Fruit fly (Drosophila melanogaster) whole organism, pupa: ENCODE results near the gene mtgo.

Experiments
- CG10348 ChIP-seq: fragments of 200-800 bp; sonication (Bioruptor generic); IDR thresholded peaks from 2 replicates; pipeline ENCODE4 v1.3.6; 2022; ENCODE audit warnings: missing biosample characterization, missing genetic modification characterization
- CG12605 ChIP-seq: fragments of 200-800 bp; sonication (Bioruptor generic); IDR thresholded peaks from 2 replicates; pipeline ENCODE4 v1.3.6; 2022; ENCODE audit warnings: missing biosample characterization, missing genetic modification characterization
- CG13204 ChIP-seq: fragments of 200-800 bp; sonication (Bioruptor generic); optimal IDR thresholded peaks from 2 replicates; lab custom pipeline; 2018; ENCODE audit warnings: missing biosample characterization, mild to moderate bottlenecking, missing genetic modification characterization, moderate library complexity
- CG14655 ChIP-seq: fragments of 200-800 bp; sonication (Bioruptor generic); optimal IDR thresholded peaks from 3 replicates; lab custom pipeline; 2017; ENCODE audit warnings: mild to moderate bottlenecking, missing biosample characterization, missing genetic modification reagents, missing genetic modification characterization
- CG15710 ChIP-seq: fragments of 200-800 bp; sonication (Bioruptor generic); optimal IDR thresholded peaks from 2 replicates; lab custom pipeline; 2018; ENCODE audit warnings: missing biosample characterization, mild to moderate bottlenecking, missing genetic modification characterization, moderate library complexity
- CG17806 ChIP-seq: fragments of 200-800 bp; sonication (Bioruptor generic); optimal IDR thresholded peaks from 2 replicates; lab custom pipeline; 2018; ENCODE audit warnings: missing biosample characterization, mild to moderate bottlenecking, missing genetic modification characterization, moderate library complexity
- CG32121 ChIP-seq: fragments of 200-800 bp; sonication (Bioruptor generic); IDR thresholded peaks from 2 replicates; pipeline ENCODE4 v1.3.6; 2022; ENCODE audit warnings: missing biosample characterization, missing genetic modification characterization
- CG34367 ChIP-seq: fragments of 200-800 bp; sonication (Bioruptor generic); optimal IDR thresholded peaks from 2 replicates; lab custom pipeline; 2018; ENCODE audit warnings: missing biosample characterization, mild to moderate bottlenecking, missing genetic modification characterization
- CG4496 ChIP-seq: fragments of 200-800 bp; sonication (Bioruptor generic); IDR thresholded peaks from 3 replicates; pipeline ENCODE4 v1.3.6; 2022; ENCODE audit warnings: missing biosample characterization, missing genetic modification characterization
- CG8159 ChIP-seq: fragments of 200-800 bp; sonication (Bioruptor generic); optimal IDR thresholded peaks from 3 replicates; lab custom pipeline; 2018; ENCODE audit warnings: missing biosample characterization, mild to moderate bottlenecking, missing genetic modification characterization, moderate library complexity
- CG8301 ChIP-seq: fragments of 200-800 bp; sonication (Bioruptor generic); optimal IDR thresholded peaks from 2 replicates; lab custom pipeline; 2018; ENCODE audit warnings: missing biosample characterization, mild to moderate bottlenecking, missing genetic modification characterization
- CG9948 ChIP-seq: fragments of 200-800 bp; sonication (Bioruptor generic); optimal IDR thresholded peaks from 2 replicates; lab custom pipeline; 2018; ENCODE audit warnings: missing biosample characterization, mild to moderate bottlenecking, missing genetic modification characterization, moderate library complexity
- D1 ChIP-seq: fragments of 200-800 bp; sonication (Bioruptor generic); optimal IDR thresholded peaks from 2 replicates; lab custom pipeline; 2018; ENCODE audit warnings: missing biosample characterization, mild to moderate bottlenecking, missing genetic modification characterization, moderate library complexity
- EcR ChIP-seq: fragments of 200-800 bp; sonication (Bioruptor generic); optimal IDR thresholded peaks from 3 replicates; lab custom pipeline; 2019; ENCODE audit warnings: missing biosample characterization, missing genetic modification characterization, mild to moderate bottlenecking, moderate library complexity, missing genetic modification reagents
- Ets98B ChIP-seq: fragments of 200-800 bp; sonication (Bioruptor generic); IDR thresholded peaks from 2 replicates; pipeline ENCODE4 v1.3.6; 2022; ENCODE audit warnings: missing biosample characterization, missing genetic modification characterization
- Pif1A ChIP-seq: fragments of 200-800 bp; sonication (Bioruptor generic); optimal IDR thresholded peaks from 3 replicates; lab custom pipeline; 2016; ENCODE audit warnings: missing biosample characterization, missing genetic modification characterization
- Pif1B ChIP-seq: fragments of 200-800 bp; sonication (Bioruptor generic); optimal IDR thresholded peaks from 3 replicates; lab custom pipeline; 2016; ENCODE audit warnings: missing biosample characterization, missing genetic modification characterization
- Snoo ChIP-seq: fragments of 200-800 bp; sonication (Bioruptor generic); optimal IDR thresholded peaks from 3 replicates; lab custom pipeline; 2017; ENCODE audit warnings: missing biosample characterization, mild to moderate bottlenecking, missing genetic modification characterization, inconsistent platforms
- fd96Ca ChIP-seq: fragments of 200-800 bp; sonication (Bioruptor generic); IDR thresholded peaks from 3 replicates; pipeline ENCODE4 v1.3.6; 2022; ENCODE audit warnings: missing biosample characterization, missing genetic modification characterization
- gl ChIP-seq: fragments of 200-800 bp; sonication (Bioruptor generic); optimal IDR thresholded peaks from 2 replicates; lab custom pipeline; 2018; ENCODE audit warnings: missing biosample characterization, mild to moderate bottlenecking, missing genetic modification characterization
- rn ChIP-seq: fragments of 200-800 bp; sonication (Bioruptor generic); IDR thresholded peaks from 2 replicates; pipeline ENCODE4 v1.3.6; 2022; ENCODE audit warnings: missing biosample characterization, missing genetic modification characterization

Gene mtgo

DNA sequence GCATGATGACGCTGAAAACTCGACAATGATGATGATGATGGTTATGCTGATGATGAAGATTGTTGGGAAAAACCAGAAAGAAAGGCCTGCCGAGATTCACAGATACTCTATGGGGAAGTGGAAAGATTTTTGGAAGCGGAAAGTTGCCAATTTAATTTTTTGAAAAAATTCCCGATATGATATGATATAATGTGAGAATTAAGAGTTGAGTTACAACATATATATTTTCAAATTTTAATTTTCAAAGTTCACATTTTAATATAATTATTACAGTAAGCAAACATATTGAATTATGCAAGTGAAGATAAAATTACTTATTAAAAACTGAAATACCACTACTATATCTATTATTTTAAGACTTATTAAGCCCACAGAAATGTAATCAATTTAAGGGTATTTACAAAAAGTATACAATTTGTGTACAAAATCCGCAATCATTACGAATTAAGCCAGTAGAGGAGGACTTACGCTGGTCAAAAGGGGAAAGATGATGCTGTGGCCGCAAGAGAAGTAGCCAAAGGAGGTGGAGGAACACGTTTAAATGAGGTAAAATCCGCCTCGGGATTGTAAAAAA is 49.2 kb downstream of the mtgo start:
- TF ChIP-seq Pif1A (GFP tag; lab: Kevin White, UChicago) (peak; percentile 4), CG12605 (GFP tag; lab: Robert Waterston, UW) (no peak), fd96Ca (GFP tag; lab: Robert Waterston, UW) (no peak), CG10348 (GFP tag; lab: Robert Waterston, UW) (no peak), CG8159 (tag; lab: Kevin White, UChicago) (peak; percentile 75), CG4496 (GFP tag; lab: Robert Waterston, UW) (no peak), Snoo (tag; lab: Kevin White, UChicago) (peak; percentile 46), CG34367 (peak; percentile 48), CG15710 (peak; percentile 62), CG8301 (tag; lab: Kevin White, UChicago) (peak; percentile 65), CG32121 (no peak), EcR (no peak), CG13204 (GFP tag; lab: Kevin White, UChicago) (no peak), Ets98B (GFP tag; lab: Robert Waterston, UW) (no peak; the same call in 1 of the 2 replicates), D1 (tag; lab: Kevin White, UChicago) (peak; percentile 50), Pif1B (GFP tag; lab: Kevin White, UChicago) (no peak), rn (GFP tag; lab: Robert Waterston, UW) (peak; percentile 22; the same call in 1 of the 2 replicates), CG17806 (tag; lab: Kevin White, UChicago) (peak; percentile 54), CG9948 (tag; lab: Kevin White, UChicago) (peak; percentile 67), gl (no peak), CG14655 (GFP tag; lab: Kevin White, UChicago) (peak; percentile 75)

DNA sequence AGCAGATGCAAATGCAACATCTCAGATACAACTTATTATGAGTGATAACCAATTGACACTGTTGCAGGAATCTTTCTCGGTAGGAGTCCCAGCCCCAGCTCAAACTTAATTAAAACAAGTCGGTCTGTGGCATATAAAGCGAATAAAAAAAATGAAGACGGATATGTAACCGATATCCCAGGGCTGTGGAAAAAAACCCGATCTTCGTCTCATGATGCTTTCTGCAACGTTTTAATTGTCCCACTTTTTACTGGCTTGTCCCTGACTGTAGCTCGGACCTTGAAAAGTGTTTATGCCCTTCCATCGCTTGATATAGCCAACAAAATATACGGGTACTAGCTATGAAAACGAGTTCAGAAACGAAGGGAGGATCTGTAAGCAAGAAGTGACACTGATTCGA is 49.8 kb downstream of the mtgo start:
- peak; percentile 93 for TF ChIP-seq EcR
- no peak for TF ChIP-seq CG10348 (GFP tag; lab: Robert Waterston, UW)

DNA sequence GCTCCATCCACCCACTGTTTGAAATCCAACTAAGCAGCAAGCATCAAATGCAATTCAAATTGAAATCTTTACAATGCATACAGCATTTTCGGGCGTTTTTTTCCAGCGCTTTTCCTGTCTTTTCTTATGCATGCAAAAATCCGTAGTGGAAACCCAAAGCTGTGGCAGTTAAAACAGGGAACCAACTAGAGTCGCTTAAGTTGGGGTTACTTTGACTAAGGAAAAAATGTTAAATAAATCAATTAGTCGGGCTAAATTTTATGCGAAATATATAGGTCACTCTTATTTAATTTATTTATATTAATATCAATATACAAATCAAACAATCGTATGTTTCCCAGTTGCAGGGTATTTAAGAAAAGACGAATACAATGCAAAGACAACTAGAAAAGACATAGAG is 51.1 kb downstream of the mtgo start:
- TF ChIP-seq fd96Ca (GFP tag; lab: Robert Waterston, UW) (peak; percentile 8; the same call in 1 of the 3 replicates), gl (no peak), CG14655 (GFP tag; lab: Kevin White, UChicago) (peak; percentile 56), Ets98B (GFP tag; lab: Robert Waterston, UW) (peak; percentile 25)

DNA sequence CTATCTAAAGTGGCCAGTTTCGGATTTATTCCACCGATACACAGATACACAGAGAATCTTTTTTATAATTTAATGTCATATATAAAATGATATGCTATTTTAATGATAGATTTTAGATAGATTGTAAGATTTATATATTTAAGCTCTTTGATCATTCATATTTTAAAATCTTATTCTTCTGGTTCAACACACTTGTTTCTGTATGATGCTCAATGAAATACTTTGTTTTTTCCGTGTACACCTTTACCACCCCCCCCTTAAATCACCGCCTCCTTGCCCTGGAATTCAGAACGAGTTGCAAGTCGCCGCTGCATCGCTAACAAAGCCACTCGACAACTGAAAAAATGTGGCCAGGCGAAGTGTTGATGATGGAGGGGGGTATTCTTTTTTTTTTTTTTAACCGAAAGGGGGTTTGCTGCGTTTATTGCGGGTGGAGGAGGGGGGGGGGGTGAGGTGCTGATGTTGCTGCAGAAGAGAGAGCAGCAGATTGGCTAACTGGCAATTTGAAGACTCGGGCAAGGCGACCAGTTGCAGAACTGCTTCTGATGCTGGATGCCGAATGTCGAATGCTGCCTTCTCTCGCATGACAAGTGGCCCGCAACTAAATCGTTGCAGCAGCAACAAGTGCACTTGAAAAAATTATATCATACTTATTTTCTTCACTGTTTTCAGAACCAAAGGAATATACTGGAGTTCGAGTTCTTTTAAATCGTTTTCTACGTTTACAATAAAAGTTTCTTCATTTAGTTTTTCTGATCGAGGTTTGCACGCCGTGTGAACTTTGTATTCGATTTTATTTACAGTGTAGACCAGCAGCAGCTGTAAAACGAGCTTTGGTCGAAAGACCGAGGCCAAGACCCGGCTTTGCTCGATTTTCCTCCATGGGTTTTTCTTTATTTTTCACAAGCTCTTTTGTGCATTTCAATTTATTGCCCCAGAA is 53.3 kb downstream of the mtgo start:
- TF ChIP-seq CG17806 (tag; lab: Kevin White, UChicago) (peak; percentile 97), CG4496 (GFP tag; lab: Robert Waterston, UW) (peak; percentile 98), EcR (peak; percentile 63), CG15710 (peak; percentile 96), CG8159 (tag; lab: Kevin White, UChicago) (peak; percentile 97), D1 (tag; lab: Kevin White, UChicago) (peak; percentile 90), CG10348 (GFP tag; lab: Robert Waterston, UW) (peak; percentile 82), CG8301 (tag; lab: Kevin White, UChicago) (peak; percentile 97), Snoo (tag; lab: Kevin White, UChicago) (peak; percentile 95), CG12605 (GFP tag; lab: Robert Waterston, UW) (peak; percentile 94), fd96Ca (GFP tag; lab: Robert Waterston, UW) (peak; percentile 97), CG34367 (peak; percentile 96), CG32121 (peak; percentile 96), Ets98B (GFP tag; lab: Robert Waterston, UW) (peak; percentile 95), CG9948 (tag; lab: Kevin White, UChicago) (peak; percentile 97), Pif1A (GFP tag; lab: Kevin White, UChicago) (peak; percentile 85), gl (peak; percentile 91), CG14655 (GFP tag; lab: Kevin White, UChicago) (peak; percentile 96), CG13204 (GFP tag; lab: Kevin White, UChicago) (peak; percentile 93), rn (GFP tag; lab: Robert Waterston, UW) (peak; percentile 91), Pif1B (GFP tag; lab: Kevin White, UChicago) (peak; percentile 96)

DNA sequence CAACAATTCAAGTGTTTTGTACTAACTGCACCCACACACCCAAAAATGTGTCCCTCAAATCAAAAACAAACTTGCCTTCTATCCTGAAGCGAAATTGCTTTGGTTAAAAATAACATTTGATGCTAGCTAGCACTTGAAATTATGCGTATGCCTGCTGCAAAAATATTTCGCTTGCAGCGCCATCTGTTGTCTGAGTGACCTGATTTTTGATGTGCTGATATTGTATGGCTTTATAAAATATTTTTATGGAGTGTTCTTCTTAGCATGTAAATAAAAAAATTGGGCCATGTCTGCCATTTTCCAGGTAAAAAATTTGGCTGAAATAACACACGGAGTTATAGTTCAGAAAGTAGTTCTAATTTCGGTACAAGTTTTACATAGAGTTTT is 53.9 kb downstream of the mtgo start:
- TF ChIP-seq CG15710 (no peak), Pif1B (GFP tag; lab: Kevin White, UChicago) (no peak), CG32121 (no peak), EcR (no peak), CG8301 (tag; lab: Kevin White, UChicago) (no peak), CG9948 (tag; lab: Kevin White, UChicago) (no peak), CG4496 (GFP tag; lab: Robert Waterston, UW) (no peak), CG13204 (GFP tag; lab: Kevin White, UChicago) (no peak), D1 (tag; lab: Kevin White, UChicago) (no peak), CG34367 (no peak), Ets98B (GFP tag; lab: Robert Waterston, UW) (no peak), CG14655 (GFP tag; lab: Kevin White, UChicago) (no peak), Pif1A (GFP tag; lab: Kevin White, UChicago) (no peak), fd96Ca (GFP tag; lab: Robert Waterston, UW) (no peak)
